Worm (Caenorhabditis elegans): ENCODE data around the gene C45B11.8.

- TF ChIP-seq aly-1 (tag; optimal IDR thresholded peaks at IDR 0.05): no peak
- TF ChIP-seq sea-1 (GFP tag; conservative IDR thresholded peaks at IDR 0.05): no peak
- TF ChIP-seq ama-1 (optimal IDR thresholded peaks at IDR 0.05): no peak
- TF ChIP-seq flt-1 (GFP tag; IDR thresholded peaks at IDR 0.05): no peak
- TF ChIP-seq ceh-13 (GFP tag; optimal IDR thresholded peaks at IDR 0.05): no peak
- no peak for TF ChIP-seq tbx-37 (GFP tag; conservative IDR thresholded peaks at IDR 0.05)
- TF ChIP-seq scrt-1 (GFP tag; IDR thresholded peaks at IDR 0.05): no peak
- no peak for TF ChIP-seq B0310.2 (tag; optimal IDR thresholded peaks at IDR 0.05)
Measured at ce11 chrV:11000650-11001049, 39.9 kb upstream of the C45B11.8 start, which contains the start of gene isy-1.

Measured in whole organism, early embryonic.